Fruit fly (Drosophila melanogaster) whole organism, embryonic: ENCODE results near the gene CG32448.

Experiments
- CG10431 ChIP-seq: fragments of 200-800 bp; sonication (Bioruptor generic); optimal IDR thresholded peaks from 3 replicates; lab custom pipeline; 2018; ENCODE audit warnings: missing biosample characterization, mild to moderate bottlenecking, missing genetic modification characterization
- CG11695 ChIP-seq: fragments of 200-800 bp; sonication (Bioruptor generic); IDR thresholded peaks from 3 replicates; pipeline ENCODE4 v1.3.6; 2022; ENCODE audit warnings: missing biosample characterization, missing genetic modification characterization
- CG14710 ChIP-seq: fragments of 200-800 bp; sonication (Bioruptor generic); optimal IDR thresholded peaks from 3 replicates; lab custom pipeline; 2019; ENCODE audit warnings: missing biosample characterization, mild to moderate bottlenecking, missing genetic modification characterization, moderate library complexity
- CG1529 ChIP-seq: fragments of 200-800 bp; sonication (Bioruptor generic); optimal IDR thresholded peaks from 3 replicates; lab custom pipeline; 2018; ENCODE audit warnings: missing biosample characterization, missing genetic modification characterization
- CG32767 ChIP-seq: fragments of 200-800 bp; sonication (Bioruptor generic); IDR thresholded peaks from 2 replicates; pipeline ENCODE4 v1.3.6; 2022; ENCODE audit warnings: missing biosample characterization, missing genetic modification characterization
- CG4707 ChIP-seq: fragments of 200-800 bp; sonication (Bioruptor generic); optimal IDR thresholded peaks from 2 replicates; lab custom pipeline; 2018; ENCODE audit warnings: missing biosample characterization, mild to moderate bottlenecking, missing genetic modification characterization, moderate library complexity
- CG4820 ChIP-seq: fragments of 200-800 bp; sonication (Bioruptor generic); optimal IDR thresholded peaks from 3 replicates; lab custom pipeline; 2016; ENCODE audit warnings: missing biosample characterization, missing genetic modification characterization
- CG5180 ChIP-seq: fragments of 200-800 bp; sonication (Bioruptor generic); optimal IDR thresholded peaks from 3 replicates; lab custom pipeline; 2017; ENCODE audit warnings: missing biosample characterization, missing genetic modification characterization, mild to moderate bottlenecking, moderate library complexity, missing genetic modification reagents
- CG6854 ChIP-seq: fragments of 200-800 bp; sonication (Bioruptor generic); optimal IDR thresholded peaks from 3 replicates; lab custom pipeline; 2017; ENCODE audit warnings: missing biosample characterization, mild to moderate bottlenecking, missing genetic modification characterization
- CG7963 ChIP-seq: fragments of 200-800 bp; sonication (Bioruptor generic); IDR thresholded peaks from 3 replicates; pipeline ENCODE4 v1.3.6; 2022; ENCODE audit warnings: missing biosample characterization, missing genetic modification characterization; ENCODE audit not compliant: partially characterized antibody
- CG9797 ChIP-seq: fragments of 200-800 bp; sonication (Bioruptor generic); optimal IDR thresholded peaks from 3 replicates; lab custom pipeline; 2018; ENCODE audit warnings: missing biosample characterization, mild to moderate bottlenecking, missing genetic modification characterization
- CG9817 ChIP-seq: fragments of 200-800 bp; sonication (Bioruptor generic); optimal IDR thresholded peaks from 2 replicates; lab custom pipeline; 2018; ENCODE audit warnings: missing biosample characterization, mild to moderate bottlenecking, missing genetic modification characterization, moderate library complexity
- Camta ChIP-seq: fragments of 200-800 bp; sonication (Bioruptor generic); optimal IDR thresholded peaks from 2 replicates; lab custom pipeline; 2016; ENCODE audit warnings: missing biosample characterization, missing genetic modification characterization
- Deaf1 ChIP-seq: fragments of 200-800 bp; optimal IDR thresholded peaks from 3 replicates; lab custom pipeline; 2019; ENCODE audit warnings: missing biosample characterization, mild to moderate bottlenecking, missing genetic modification characterization, moderate library complexity
- Dll ChIP-seq: fragments of 200-800 bp; sonication (Bioruptor generic); IDR thresholded peaks from 4 replicates; pipeline ENCODE4 v1.3.6; 2022; ENCODE audit warnings: missing biosample characterization, missing genetic modification characterization; ENCODE audit not compliant: partially characterized antibody
- Doc3 ChIP-seq: fragments of 200-800 bp; sonication (Bioruptor generic); IDR thresholded peaks from 3 replicates; pipeline ENCODE4 v1.3.6; 2022; ENCODE audit warnings: missing biosample characterization, missing genetic modification characterization; ENCODE audit not compliant: partially characterized antibody
- Eip74EF ChIP-seq, 2 experiments: fragments of 200-800 bp in 1 of 2; fragments of >200 bp in 1 of 2; sonication (Bioruptor generic) in 1 of 2; optimal IDR thresholded peaks; 2 replicates each; lab custom pipeline; 2017 to 2019; ENCODE audit warnings: missing biosample characterization in 2 of 2, missing genetic modification characterization in 2 of 2, mild to moderate bottlenecking in 1 of 2, moderate library complexity in 1 of 2
- Ets97D ChIP-seq: fragments of 200-800 bp; sonication (Bioruptor generic); optimal IDR thresholded peaks from 3 replicates; lab custom pipeline; 2016; ENCODE audit warnings: missing biosample characterization, missing genetic modification characterization
- Gug ChIP-seq: fragments of 200-800 bp; sonication (Bioruptor generic); IDR thresholded peaks from 4 replicates; pipeline ENCODE4 v1.3.6; 2022; ENCODE audit warnings: missing biosample characterization, missing genetic modification characterization
- HHEX ChIP-seq: fragments of 200-800 bp; sonication (Bioruptor generic); optimal IDR thresholded peaks from 3 replicates; lab custom pipeline; 2017; ENCODE audit warnings: missing biosample characterization, mild to moderate bottlenecking, missing genetic modification characterization, missing genetic modification reagents
- Hmx ChIP-seq: fragments of 200-800 bp; sonication (Bioruptor generic); optimal IDR thresholded peaks from 2 replicates; lab custom pipeline; 2016; ENCODE audit warnings: missing biosample characterization, missing genetic modification characterization
- Lpt ChIP-seq: fragments of >200 bp; optimal IDR thresholded peaks from 2 replicates; lab custom pipeline; 2018; ENCODE audit warnings: missing biosample characterization, missing genetic modification characterization
- Max ChIP-seq: fragments of 200-800 bp; sonication (Bioruptor generic); optimal IDR thresholded peaks from 2 replicates; lab custom pipeline; 2016; ENCODE audit warnings: missing biosample characterization, mild to moderate bottlenecking, missing genetic modification characterization
- Mes4 ChIP-seq: fragments of 200-800 bp; sonication (Bioruptor generic); optimal IDR thresholded peaks from 2 replicates; lab custom pipeline; 2016; ENCODE audit warnings: missing biosample characterization, missing genetic modification characterization
- NfI ChIP-seq: fragments of 200-800 bp; sonication (Bioruptor generic); optimal IDR thresholded peaks from 3 replicates; lab custom pipeline; 2018; ENCODE audit warnings: missing biosample characterization, mild to moderate bottlenecking, missing genetic modification characterization, moderate library complexity
- Oaz ChIP-seq: fragments of 200-800 bp; sonication (Bioruptor generic); IDR thresholded peaks from 2 replicates; pipeline ENCODE4 v1.3.6; 2022; ENCODE audit warnings: missing biosample characterization, missing genetic modification characterization
- Sox102F ChIP-seq: fragments of 200-800 bp; sonication (Bioruptor generic); optimal IDR thresholded peaks from 2 replicates; lab custom pipeline; 2018; ENCODE audit warnings: missing biosample characterization, mild to moderate bottlenecking, missing genetic modification characterization, moderate library complexity
- YL-1 ChIP-seq: fragments of 200-800 bp; sonication (Bioruptor generic); optimal IDR thresholded peaks from 3 replicates; lab custom pipeline; 2017; ENCODE audit warnings: missing biosample characterization, mild to moderate bottlenecking, missing genetic modification characterization
- cad ChIP-seq: fragments of >200 bp; optimal IDR thresholded peaks from 2 replicates; lab custom pipeline; 2017; ENCODE audit warnings: missing biosample characterization, missing genetic modification characterization
- ci ChIP-seq: fragments of 200-800 bp; sonication (Bioruptor generic); IDR thresholded peaks from 3 replicates; pipeline ENCODE4 v1.3.6; 2022; ENCODE audit warnings: missing biosample characterization, missing genetic modification characterization
- crol ChIP-seq: fragments of 200-800 bp; sonication (Bioruptor generic); IDR thresholded peaks from 2 replicates; pipeline ENCODE4 v1.3.6; 2022; ENCODE audit warnings: missing biosample characterization, missing genetic modification characterization
- da ChIP-seq: fragments of 200-800 bp; sonication (Bioruptor generic); optimal IDR thresholded peaks from 2 replicates; lab custom pipeline; 2016; ENCODE audit warnings: missing biosample characterization, missing genetic modification characterization
- dan ChIP-seq: fragments of 200-800 bp; sonication (Bioruptor generic); IDR thresholded peaks from 2 replicates; pipeline ENCODE4 v1.3.6; 2022; ENCODE audit warnings: missing biosample characterization, missing genetic modification characterization
- dmrt99B ChIP-seq: fragments of 200-800 bp; sonication (Bioruptor generic); optimal IDR thresholded peaks from 2 replicates; lab custom pipeline; 2018; ENCODE audit warnings: missing biosample characterization, mild to moderate bottlenecking, missing genetic modification characterization, moderate library complexity
- eve ChIP-seq, 2 experiments: fragments of >200 bp; optimal IDR thresholded peaks; 2 replicates each; lab custom pipeline; 2017; ENCODE audit warnings: missing biosample characterization in 2 of 2, missing genetic modification characterization in 2 of 2
- gce ChIP-seq: fragments of 200-800 bp; sonication (Bioruptor generic); IDR thresholded peaks from 3 replicates; pipeline ENCODE4 v1.3.6; 2022; ENCODE audit warnings: missing biosample characterization, missing genetic modification characterization
- gcm2 ChIP-seq: fragments of 200-800 bp; sonication (Bioruptor generic); optimal IDR thresholded peaks from 2 replicates; lab custom pipeline; 2016; ENCODE audit warnings: missing biosample characterization, missing genetic modification characterization
- gem ChIP-seq: fragments of 200-800 bp; sonication (Bioruptor generic); optimal IDR thresholded peaks from 2 replicates; lab custom pipeline; 2019; ENCODE audit warnings: missing biosample characterization, mild to moderate bottlenecking, missing genetic modification characterization, moderate library complexity
- h ChIP-seq: fragments of >200 bp; optimal IDR thresholded peaks from 2 replicates; lab custom pipeline; 2017
- hbn ChIP-seq: fragments of 200-800 bp; sonication (Bioruptor generic); IDR thresholded peaks from 2 replicates; pipeline ENCODE4 v1.3.6; 2022; ENCODE audit warnings: missing biosample characterization, missing genetic modification characterization; ENCODE audit not compliant: partially characterized antibody
- klu ChIP-seq: fragments of 200-800 bp; sonication (Bioruptor generic); IDR thresholded peaks from 2 replicates; pipeline ENCODE4 v1.3.6; 2022; ENCODE audit warnings: missing biosample characterization, missing genetic modification characterization
- lmd ChIP-seq: fragments of 200-800 bp; sonication (Bioruptor generic); IDR thresholded peaks from 2 replicates; pipeline ENCODE4 v1.3.6; 2022; ENCODE audit warnings: missing biosample characterization, missing genetic modification characterization
- odd ChIP-seq: fragments of 200-800 bp; sonication (Bioruptor generic); optimal IDR thresholded peaks from 2 replicates; lab custom pipeline; 2017; ENCODE audit warnings: missing biosample characterization, mild to moderate bottlenecking, missing genetic modification characterization
- ro ChIP-seq: fragments of 200-800 bp; sonication (Bioruptor generic); IDR thresholded peaks from 2 replicates; pipeline ENCODE4 v1.3.6; 2022; ENCODE audit warnings: missing biosample characterization, missing genetic modification characterization
- salm ChIP-seq: fragments of 200-800 bp; sonication (Bioruptor generic); optimal IDR thresholded peaks from 2 replicates; lab custom pipeline; 2018; ENCODE audit warnings: missing biosample characterization, mild to moderate bottlenecking, missing genetic modification characterization
- seq ChIP-seq: fragments of 200-800 bp; sonication (Bioruptor generic); IDR thresholded peaks from 2 replicates; pipeline ENCODE4 v1.3.6; 2022; ENCODE audit warnings: missing biosample characterization, missing genetic modification characterization
- sim ChIP-seq: fragments of 200-800 bp; sonication (Bioruptor generic); IDR thresholded peaks from 2 replicates; pipeline ENCODE4 v1.3.6; 2022; ENCODE audit warnings: missing biosample characterization, missing genetic modification characterization
- tio ChIP-seq: fragments of 200-800 bp; sonication (Bioruptor generic); optimal IDR thresholded peaks from 2 replicates; lab custom pipeline; 2017; ENCODE audit warnings: missing biosample characterization, missing genetic modification characterization, inconsistent platforms
- wdn ChIP-seq: fragments of 200-800 bp; sonication (Bioruptor generic); IDR thresholded peaks from 2 replicates; pipeline ENCODE4 v1.3.6; 2022; ENCODE audit warnings: missing biosample characterization, missing genetic modification characterization
- wor ChIP-seq: fragments of 200-800 bp; sonication (Bioruptor generic); IDR thresholded peaks from 2 replicates; pipeline ENCODE4 v1.3.6; 2022; ENCODE audit warnings: missing biosample characterization, missing genetic modification characterization
- yki ChIP-seq: fragments of >200 bp; optimal IDR thresholded peaks from 3 replicates; lab custom pipeline; 2018
- z ChIP-seq: fragments of 200-800 bp; sonication (Bioruptor generic); IDR thresholded peaks from 3 replicates; pipeline ENCODE4 v1.3.6; 2022; ENCODE audit warnings: missing biosample characterization, missing genetic modification characterization
- zen2 ChIP-seq: fragments of 200-800 bp; sonication (Bioruptor generic); IDR thresholded peaks from 3 replicates; pipeline ENCODE4 v1.3.6; 2022; ENCODE audit warnings: missing biosample characterization, missing genetic modification characterization; ENCODE audit not compliant: partially characterized antibody

CG32448 gene

DNA sequence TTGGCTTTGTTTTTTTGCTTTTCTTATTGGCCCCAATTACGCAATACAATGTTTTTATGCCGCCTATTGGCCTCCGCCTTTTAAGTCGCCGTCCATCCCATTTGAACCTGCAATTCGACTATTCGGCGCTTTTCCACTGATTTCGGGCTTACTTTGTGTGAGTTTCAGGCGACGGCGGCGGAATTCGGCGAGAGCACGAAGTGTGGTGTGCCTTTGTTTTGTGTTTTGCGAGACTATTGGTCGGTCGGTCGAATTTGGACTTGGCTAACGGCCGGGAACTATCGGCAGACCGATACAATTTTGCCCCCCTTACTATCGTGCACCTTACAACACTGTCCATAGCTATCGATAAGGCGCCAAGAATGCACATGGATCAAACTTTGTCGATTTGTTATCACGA, 12.8 kb upstream of the CG32448 start, which contains the start of gene P5CDh1 (continued):
- TF ChIP-seq Doc3 (GFP tag; lab: Robert Waterston, UW) = peak; percentile 77
- no peak for TF ChIP-seq CG6854 (GFP tag; lab: Kevin White, UChicago)
- TF ChIP-seq da (GFP tag; lab: Kevin White, UChicago) = no peak
- TF ChIP-seq gce (GFP tag; lab: Robert Waterston, UW) = no peak
- TF ChIP-seq lmd (GFP tag; lab: Robert Waterston, UW) = peak; percentile 39; the same call in 1 of the 2 replicates
- no peak for TF ChIP-seq wor (GFP tag; lab: Robert Waterston, UW)
- no peak for TF ChIP-seq Eip74EF (GFP tag; optimal IDR thresholded peaks at IDR 0.05; lab: Kevin White, UChicago)
- TF ChIP-seq Camta (GFP tag; lab: Kevin White, UChicago) = no peak
- no peak for TF ChIP-seq yki (lab: Kevin White, UChicago)
- TF ChIP-seq NfI (GFP tag; lab: Kevin White, UChicago) = peak; percentile 61
- peak; percentile 24 for TF ChIP-seq HHEX
- no peak for TF ChIP-seq tio (GFP tag; lab: Kevin White, UChicago)
- no peak for TF ChIP-seq gcm2 (GFP tag; lab: Kevin White, UChicago)
- TF ChIP-seq Hmx (GFP tag; lab: Kevin White, UChicago) = no peak
- TF ChIP-seq Oaz = no peak
- TF ChIP-seq Gug (GFP tag; lab: Robert Waterston, UW) = peak; percentile 28; the same call in 1 of the 4 replicates
- no peak for TF ChIP-seq CG1529 (GFP tag; lab: Kevin White, UChicago)
- TF ChIP-seq klu (GFP tag; lab: Robert Waterston, UW) = no peak
- no peak for TF ChIP-seq sim (GFP tag; lab: Robert Waterston, UW)
- no peak for TF ChIP-seq CG5180 (GFP tag; lab: Kevin White, UChicago)
- peak; percentile 77 for TF ChIP-seq ci (GFP tag; lab: Robert Waterston, UW)
- peak; percentile 33; the same call in 1 of the 3 replicates for TF ChIP-seq CG11695
- no peak for TF ChIP-seq cad
- no peak for TF ChIP-seq CG4707 (GFP tag; lab: Kevin White, UChicago)
- peak; percentile 88 for TF ChIP-seq hbn (GFP tag; lab: Robert Waterston, UW)
- no peak for TF ChIP-seq z (GFP tag; lab: Robert Waterston, UW)
- no peak for TF ChIP-seq CG32767 (GFP tag; lab: Robert Waterston, UW)
- no peak for TF ChIP-seq dan (GFP tag; lab: Robert Waterston, UW)
- peak; percentile 22 for TF ChIP-seq CG9797 (GFP tag; lab: Kevin White, UChicago)
- TF ChIP-seq h (lab: Kevin White, UChicago) = no peak
- no peak for TF ChIP-seq dmrt99B
- peak; percentile 82 for TF ChIP-seq CG7963
- TF ChIP-seq CG10431 (GFP tag; lab: Kevin White, UChicago) = no peak
- peak; percentile 86 for TF ChIP-seq Deaf1 (tag; lab: Kevin White, UChicago)
- peak; percentile 87; the same call in 3 of the 4 replicates for TF ChIP-seq Dll (GFP tag; lab: Robert Waterston, UW)
- peak; percentile 8 for TF ChIP-seq CG14710 (tag; lab: Kevin White, UChicago)
- no peak for TF ChIP-seq ro (GFP tag; lab: Robert Waterston, UW)
- no peak for TF ChIP-seq gem
- no peak for TF ChIP-seq CG4820 (GFP tag; lab: Kevin White, UChicago)
- no peak for TF ChIP-seq YL-1 (GFP tag; lab: Kevin White, UChicago)
- TF ChIP-seq wdn (GFP tag; lab: Robert Waterston, UW) = no peak
- TF ChIP-seq odd (GFP tag; lab: Kevin White, UChicago) = no peak
- TF ChIP-seq zen2 (GFP tag; lab: Robert Waterston, UW) = peak; percentile 94
- TF ChIP-seq salm (tag; lab: Kevin White, UChicago) = no peak
- no peak for TF ChIP-seq crol (GFP tag; lab: Robert Waterston, UW)
- no peak for TF ChIP-seq eve (GFP tag; optimal IDR thresholded peaks at IDR 0.05; lab: Kevin White, UChicago)
- TF ChIP-seq Sox102F = no peak
- TF ChIP-seq Ets97D (GFP tag; lab: Kevin White, UChicago) = peak; percentile 86
- TF ChIP-seq Max (GFP tag; lab: Kevin White, UChicago) = no peak
- no peak for TF ChIP-seq Mes4 (GFP tag; lab: Kevin White, UChicago)
- no peak for TF ChIP-seq Lpt (GFP tag; lab: Kevin White, UChicago)
- peak; percentile 37 for TF ChIP-seq CG9817
- no peak for TF ChIP-seq seq (GFP tag; lab: Robert Waterston, UW)
